Worm (Caenorhabditis elegans) whole organism, young adult: ENCODE measurements around the gene C16C4.1.
"Not testable (repeated sequence)": the region's sequence is repeated elsewhere in the genome, so short reads cannot be mapped to it uniquely, and the experiment has no call there.

Experiments used
- C06A6.2 ChIP-seq: fragments of 200-800 bp; sonication (Bioruptor generic); conservative IDR thresholded peaks from 2 replicates; pipeline ENCODE4 v1.3.6; 2022; ENCODE audit warnings: missing genetic modification characterization, missing compliant biosample characterization
- F39B2.1 ChIP-seq: fragments of 200-800 bp; sonication (Bioruptor generic); IDR thresholded peaks from 2 replicates; pipeline ENCODE4 v1.3.6; 2022; ENCODE audit warnings: missing genetic modification reagents, missing genetic modification characterization, missing compliant biosample characterization
- F49E8.2 ChIP-seq: sonication (generic microtip); optimal IDR thresholded peaks from 3 replicates; lab custom pipeline; 2017; ENCODE audit warnings: missing genetic modification characterization, mild to moderate bottlenecking, missing compliant biosample characterization, antibody characterized with exemption, moderate library complexity; ENCODE audit not compliant: insufficient read depth
- F57A8.1 ChIP-seq: fragments of 200-800 bp; sonication (Bioruptor generic); optimal IDR thresholded peaks from 2 replicates; lab custom pipeline; 2018; ENCODE audit warnings: mild to moderate bottlenecking, missing genetic modification characterization, moderate library complexity, missing compliant biosample characterization
- K11D2.4 ChIP-seq: fragments of 200-800 bp; sonication (Bioruptor generic); IDR thresholded peaks from 2 replicates; pipeline ENCODE4 v1.3.6; 2022; ENCODE audit warnings: missing genetic modification reagents, missing genetic modification characterization, missing compliant biosample characterization
- T26A5.8 ChIP-seq: sonication (generic microtip); optimal IDR thresholded peaks from 2 replicates; lab custom pipeline; 2016; ENCODE audit warnings: missing genetic modification characterization, missing compliant biosample characterization
- Y53F4B.3 ChIP-seq: fragments of 200-800 bp; sonication (Bioruptor generic); IDR thresholded peaks from 2 replicates; pipeline ENCODE4 v1.3.6; 2022; ENCODE audit warnings: missing genetic modification reagents, missing genetic modification characterization, missing compliant biosample characterization
- Y56A3A.18 ChIP-seq: fragments of 200-800 bp; sonication (Bioruptor generic); IDR thresholded peaks from 2 replicates; pipeline ENCODE4 v1.3.6; 2022; ENCODE audit warnings: missing genetic modification reagents, missing genetic modification characterization, missing compliant biosample characterization
- Y79H2A.3 ChIP-seq: fragments of 200-800 bp; sonication (Bioruptor generic); conservative IDR thresholded peaks from 2 replicates; pipeline ENCODE4 v1.3.6; 2022; ENCODE audit warnings: missing genetic modification reagents, missing genetic modification characterization, missing compliant biosample characterization
- aptf-3 ChIP-seq: fragments of 200-800 bp; sonication (Bioruptor generic); IDR thresholded peaks from 2 replicates; pipeline ENCODE4 v1.3.6; 2022; ENCODE audit warnings: missing genetic modification characterization, missing compliant biosample characterization
- athp-1 ChIP-seq: sonication (generic microtip); optimal IDR thresholded peaks from 2 replicates; lab custom pipeline; 2017; ENCODE audit warnings: mild to moderate bottlenecking, missing genetic modification characterization, missing compliant biosample characterization
- attf-5 ChIP-seq: fragments of 200-800 bp; sonication (Bioruptor generic); optimal IDR thresholded peaks from 2 replicates; lab custom pipeline; 2018; ENCODE audit warnings: mild to moderate bottlenecking, missing genetic modification characterization, missing compliant biosample characterization
- bed-1 ChIP-seq: fragments of 200-800 bp; sonication (Bioruptor generic); IDR thresholded peaks from 2 replicates; pipeline ENCODE4 v1.3.6; 2022; ENCODE audit warnings: missing genetic modification reagents, missing genetic modification characterization, missing compliant biosample characterization
- ceh-27 ChIP-seq: fragments of 200-800 bp; sonication (Bioruptor generic); optimal IDR thresholded peaks from 2 replicates; lab custom pipeline; 2018; ENCODE audit warnings: mild to moderate bottlenecking, missing genetic modification characterization, moderate library complexity, missing compliant biosample characterization
- chd-7 ChIP-seq: sonication (generic microtip); optimal IDR thresholded peaks from 2 replicates; lab custom pipeline; 2016; ENCODE audit warnings: mild to moderate bottlenecking, missing genetic modification characterization, moderate library complexity, missing compliant biosample characterization
- dpff-1 ChIP-seq: sonication (generic microtip); optimal IDR thresholded peaks from 2 replicates; lab custom pipeline; 2017; ENCODE audit warnings: mild to moderate bottlenecking, missing genetic modification characterization, missing compliant biosample characterization
- dpl-1 ChIP-seq: fragments of 150-350 bp; optimal IDR thresholded peaks from 2 replicates; lab custom pipeline; 2014; ENCODE audit warnings: missing biosample characterization, missing genetic modification reagents, missing genetic modification characterization
- him-1 ChIP-seq: sonication (generic microtip); optimal IDR thresholded peaks from 2 replicates; lab custom pipeline; 2016; ENCODE audit warnings: missing genotype, missing genetic modification reagents, missing genetic modification characterization, missing compliant biosample characterization
- hlh-12 ChIP-seq: sonication (generic microtip); optimal IDR thresholded peaks from 2 replicates; lab custom pipeline; 2016; ENCODE audit warnings: missing genetic modification characterization, missing compliant biosample characterization
- hsf-1 ChIP-seq: fragments of 200-800 bp; sonication (Bioruptor generic); IDR thresholded peaks from 2 replicates; pipeline ENCODE4 v1.3.6; 2022; ENCODE audit warnings: missing genetic modification reagents, missing genetic modification characterization, missing compliant biosample characterization
- let-526 ChIP-seq: fragments of 200-800 bp; sonication (Bioruptor generic); IDR thresholded peaks from 2 replicates; pipeline ENCODE4 v1.3.6; 2022; ENCODE audit warnings: missing genetic modification reagents, missing genetic modification characterization, missing compliant biosample characterization
- lin-35 ChIP-seq, 3 experiments: fragments of 150-350 bp in 2 of 3; sonication (generic microtip) in 1 of 3; optimal IDR thresholded peaks; 2 replicates each; lab custom pipeline; 2014 to 2018; ENCODE audit warnings: missing biosample characterization in 3 of 3, missing genetic modification characterization in 3 of 3, missing genetic modification reagents in 3 of 3
- madf-6 ChIP-seq: fragments of 200-800 bp; sonication (Bioruptor generic); IDR thresholded peaks from 2 replicates; pipeline ENCODE4 v1.3.6; 2022; ENCODE audit warnings: missing genetic modification reagents, missing genetic modification characterization, missing compliant biosample characterization
- mcd-1 ChIP-seq: fragments of 200-800 bp; sonication (Bioruptor generic); IDR thresholded peaks from 2 replicates; pipeline ENCODE4 v1.3.6; 2022; ENCODE audit warnings: missing genetic modification reagents, missing genetic modification characterization, missing compliant biosample characterization
- nhr-90 ChIP-seq: sonication (generic microtip); optimal IDR thresholded peaks from 2 replicates; lab custom pipeline; 2016; ENCODE audit warnings: missing genotype, mild to moderate bottlenecking, missing genetic modification characterization, missing compliant biosample characterization
- pha-4 ChIP-seq: fragments of 150-350 bp; sonication (generic microtip); optimal IDR thresholded peaks from 2 replicates; lab custom pipeline; 2014; ENCODE audit warnings: missing biosample characterization, missing genetic modification reagents, missing genetic modification characterization
- rec-8 ChIP-seq, 2 experiments: sonication (generic microtip); optimal IDR thresholded peaks; 2 replicates each; lab custom pipeline; 2016; ENCODE audit warnings: mild to moderate bottlenecking in 2 of 2, missing genetic modification characterization in 2 of 2, missing genetic modification reagents in 2 of 2, missing genotype in 2 of 2, missing biosample characterization in 1 of 2, missing compliant biosample characterization in 1 of 2, moderate library complexity in 1 of 2
- rpc-1 ChIP-seq, 2 experiments: fragments of 150-350 bp in 1 of 2; sonication (generic microtip) in 1 of 2; optimal IDR thresholded peaks; 2 replicates each; lab custom pipeline; 2014 to 2018; ENCODE audit warnings: missing biosample characterization in 1 of 2, missing genetic modification characterization in 1 of 2, missing genetic modification reagents in 1 of 2, missing genotype in 1 of 2
- snpc-4 ChIP-seq, 5 experiments: fragments of 150-350 bp in 1 of 5; sonication (generic microtip) in 4 of 5; optimal IDR thresholded peaks; 2 replicates each; lab custom pipeline; 2014 to 2018; ENCODE audit warnings: missing genetic modification characterization in 5 of 5, missing biosample characterization in 3 of 5, antibody characterized with exemption in 2 of 5, mild to moderate bottlenecking in 2 of 5, missing compliant biosample characterization in 2 of 5, missing genotype in 2 of 5, moderate library complexity in 2 of 5, missing genetic modification reagents in 1 of 5
- unc-130 ChIP-seq: sonication (generic microtip); optimal IDR thresholded peaks from 2 replicates; lab custom pipeline; 2016; ENCODE audit warnings: missing genetic modification reagents, missing genetic modification characterization, missing compliant biosample characterization
- unc-62 ChIP-seq: fragments of 150-350 bp; optimal IDR thresholded peaks from 2 replicates; lab custom pipeline; 2014; ENCODE audit warnings: missing biosample characterization, missing genetic modification reagents, missing genetic modification characterization
- ztf-25 ChIP-seq: fragments of 200-800 bp; sonication (Bioruptor generic); IDR thresholded peaks from 2 replicates; pipeline ENCODE4 v1.3.6; 2022; ENCODE audit warnings: missing genetic modification reagents, missing genetic modification characterization, missing compliant biosample characterization
- ztf-3 ChIP-seq: fragments of 200-800 bp; sonication (Bioruptor generic); optimal IDR thresholded peaks from 2 replicates; lab custom pipeline; 2018; ENCODE audit warnings: mild to moderate bottlenecking, missing genetic modification characterization, missing compliant biosample characterization

C16C4.1 gene

ce11 chrII:1851716-1852115 is 42.3 kb upstream of the C16C4.1 start (continued):
- no peak for TF ChIP-seq F39B2.1
- no peak for TF ChIP-seq unc-130 (GFP tag; lab: Kevin White, UChicago)
- no peak for TF ChIP-seq dpff-1 (tag; lab: Kevin White, UChicago)
- no peak for TF ChIP-seq lin-35 (GFP tag; optimal IDR thresholded peaks at IDR 0.05; lab: Kevin White, UChicago)
- no peak for TF ChIP-seq pha-4 (tag; lab: Kevin White, UChicago)
- TF ChIP-seq rpc-1 (optimal IDR thresholded peaks at IDR 0.05; lab: Kevin White, UChicago), result no peak
- no peak for TF ChIP-seq rpc-1 (tag; optimal IDR thresholded peaks at IDR 0.05; lab: Kevin White, UChicago)
- no peak for TF ChIP-seq T26A5.8 (tag; lab: Kevin White, UChicago)
- TF ChIP-seq ztf-3 (GFP tag; lab: Kevin White, UChicago), result no peak
- no peak for TF ChIP-seq Y79H2A.3
- no peak for TF ChIP-seq F57A8.1 (GFP tag; lab: Kevin White, UChicago)
- TF ChIP-seq athp-1, result no peak
- TF ChIP-seq K11D2.4 (GFP tag; lab: Robert Waterston, UW), result no peak

- TF ChIP-seq let-526 (GFP tag; lab: Robert Waterston, UW) (no peak), hsf-1 (GFP tag; lab: Robert Waterston, UW) (no peak), madf-6 (GFP tag; lab: Robert Waterston, UW) (no peak), rec-8 (tag; optimal IDR thresholded peaks at IDR 0.05; lab: Kevin White, UChicago) (no peak), ztf-25 (GFP tag; lab: Robert Waterston, UW) (no peak), F49E8.2 (tag; lab: Kevin White, UChicago) (no peak), Y56A3A.18 (no peak), ztf-3 (GFP tag; lab: Kevin White, UChicago) (no peak), C06A6.2 (GFP tag; lab: Robert Waterston, UW) (no peak), ceh-27 (GFP tag; lab: Kevin White, UChicago) (no peak), nhr-90 (no peak), attf-5 (no peak), bed-1 (no peak), him-1 (tag; lab: Kevin White, UChicago) (no peak), chd-7 (tag; lab: Kevin White, UChicago) (no peak), hlh-12 (no peak), unc-62 (GFP tag; lab: Kevin White, UChicago) (no peak), Y53F4B.3 (no peak)
These were observed 41.5 kb upstream of the C16C4.1 start, which contains the start of gene C52E2.2 for ce11 chrII:1852503-1852902. C52E2.2 (plus strand) TSS chrII:1852803.

ce11 chrII:1854094-1854493 is 39.9 kb upstream of the C16C4.1 start, which contains the start of gene fbxb-95:
fbxb-95 (plus strand) TSS chrII:1854394.
- TF ChIP-seq aptf-3; snpc-4 (GFP tag; optimal IDR thresholded peaks at IDR 0.05; lab: Kevin White, UChicago); snpc-4 (tag; optimal IDR thresholded peaks at IDR 0.05; lab: Kevin White, UChicago); dpl-1: not testable (repeated sequence)

ce11 chrII:1855447-1855846 is 38.6 kb upstream of the C16C4.1 start:
- 0 out of 2 replicates have a peak, but pooled peaks have one; percentile 56 for TF ChIP-seq aptf-3
- peak; percentile 41 for TF ChIP-seq mcd-1
- TF ChIP-seq, all 124 proteins: peak for 2; not testable (repeated sequence) for 122
